Fruit fly (Drosophila melanogaster) whole organism, prepupa: ENCODE measurements around the gene CARPB.

ENCODE experiments used
- Blimp-1 ChIP-seq: fragments of 200-800 bp; sonication (Bioruptor generic); optimal IDR thresholded peaks from 3 replicates; lab custom pipeline; 2017; ENCODE audit warnings: missing biosample characterization, missing genetic modification characterization, mild to moderate bottlenecking, moderate library complexity, missing genetic modification reagents
- CG10631 ChIP-seq: fragments of 200-800 bp; sonication (Bioruptor generic); optimal IDR thresholded peaks from 2 replicates; lab custom pipeline; 2016; ENCODE audit warnings: missing biosample characterization, missing genetic modification characterization
- CG10669 ChIP-seq: fragments of 200-800 bp; sonication (Bioruptor generic); optimal IDR thresholded peaks from 3 replicates; lab custom pipeline; 2018; ENCODE audit warnings: missing biosample characterization, mild to moderate bottlenecking, missing genetic modification characterization, moderate library complexity
- CG11294 ChIP-seq: fragments of 200-800 bp; sonication (Bioruptor generic); IDR thresholded peaks from 2 replicates; pipeline ENCODE4 v1.3.6; 2022; ENCODE audit warnings: missing biosample characterization, missing genetic modification characterization
- CG15336 ChIP-seq: fragments of 200-800 bp; sonication (Bioruptor generic); IDR thresholded peaks from 2 replicates; pipeline ENCODE4 v1.3.6; 2022; ENCODE audit warnings: missing biosample characterization, missing genetic modification characterization
- CG1621 ChIP-seq: fragments of 200-800 bp; sonication (Bioruptor generic); optimal IDR thresholded peaks from 3 replicates; lab custom pipeline; 2018; ENCODE audit warnings: missing biosample characterization, mild to moderate bottlenecking, missing genetic modification characterization
- CG3032 ChIP-seq: fragments of 200-800 bp; optimal IDR thresholded peaks from 2 replicates; lab custom pipeline; 2019; ENCODE audit warnings: missing biosample characterization, mild to moderate bottlenecking, missing genetic modification characterization, moderate library complexity
- CG31627 ChIP-seq: fragments of 200-800 bp; sonication (Bioruptor generic); optimal IDR thresholded peaks from 3 replicates; lab custom pipeline; 2016; ENCODE audit warnings: missing biosample characterization, missing genetic modification characterization
- CG32006 ChIP-seq: fragments of 200-800 bp; sonication (Bioruptor generic); optimal IDR thresholded peaks from 3 replicates; lab custom pipeline; 2017; ENCODE audit warnings: missing biosample characterization, mild to moderate bottlenecking, missing genetic modification characterization
- CG6163 ChIP-seq: fragments of 200-800 bp; sonication (Bioruptor generic); IDR thresholded peaks from 3 replicates; pipeline ENCODE4 v1.3.6; 2022; ENCODE audit warnings: missing biosample characterization, missing genetic modification characterization
- CG6276 ChIP-seq: fragments of 200-800 bp; sonication (Bioruptor generic); optimal IDR thresholded peaks from 2 replicates; lab custom pipeline; 2017; ENCODE audit warnings: missing biosample characterization, mild to moderate bottlenecking, missing genetic modification characterization
- CG6792 ChIP-seq: fragments of 200-800 bp; sonication (Bioruptor generic); optimal IDR thresholded peaks from 3 replicates; lab custom pipeline; 2016; ENCODE audit warnings: missing biosample characterization, missing genetic modification characterization
- CG6808 ChIP-seq: fragments of 200-800 bp; sonication (Bioruptor generic); optimal IDR thresholded peaks from 3 replicates; lab custom pipeline; 2017; ENCODE audit warnings: missing biosample characterization, missing genetic modification characterization, mild to moderate bottlenecking, moderate library complexity, missing genetic modification reagents
- CG7368 ChIP-seq: fragments of 200-800 bp; sonication (Bioruptor generic); optimal IDR thresholded peaks from 3 replicates; lab custom pipeline; 2016; ENCODE audit warnings: missing biosample characterization, missing genetic modification characterization
- CG8119 ChIP-seq: fragments of 200-800 bp; sonication (Bioruptor generic); IDR thresholded peaks from 3 replicates; pipeline ENCODE4 v1.3.6; 2022; ENCODE audit warnings: missing biosample characterization, missing genetic modification characterization
- CG8632 ChIP-seq: fragments of 200-800 bp; sonication (Bioruptor generic); optimal IDR thresholded peaks from 3 replicates; lab custom pipeline; 2016; ENCODE audit warnings: missing biosample characterization, missing genetic modification characterization
- Eip78C ChIP-seq: fragments of 200-800 bp; sonication (Bioruptor generic); peaks from one replicate; lab custom pipeline; 2016; ENCODE audit warnings: missing biosample characterization, missing genetic modification characterization
- Eip93F ChIP-seq: fragments of 200-800 bp; sonication (Bioruptor generic); optimal IDR thresholded peaks from 2 replicates; lab custom pipeline; 2016; ENCODE audit warnings: missing biosample characterization, mild to moderate bottlenecking, missing genetic modification characterization
- Gug ChIP-seq: fragments of 200-800 bp; sonication (Bioruptor generic); IDR thresholded peaks from 2 replicates; pipeline ENCODE4 v1.3.6; 2022; ENCODE audit warnings: missing biosample characterization, missing genetic modification characterization
- Hr38 ChIP-seq: sonication (Bioruptor generic); optimal IDR thresholded peaks from 2 replicates; lab custom pipeline; 2016; ENCODE audit warnings: missing biosample characterization, missing genetic modification characterization
- Hr39 ChIP-seq: fragments of 200-800 bp; sonication (Bioruptor generic); optimal IDR thresholded peaks from 2 replicates; lab custom pipeline; 2016; ENCODE audit warnings: missing biosample characterization, missing genetic modification characterization
- Hr4 ChIP-seq: fragments of 200-800 bp; sonication (Bioruptor generic); optimal IDR thresholded peaks from 3 replicates; lab custom pipeline; 2016; ENCODE audit warnings: missing biosample characterization, missing genetic modification characterization
- Lpt ChIP-seq: fragments of 200-800 bp; sonication (Bioruptor generic); optimal IDR thresholded peaks from 3 replicates; lab custom pipeline; 2016; ENCODE audit warnings: missing biosample characterization, missing genetic modification characterization
- Met ChIP-seq: fragments of 200-800 bp; sonication (Bioruptor generic); optimal IDR thresholded peaks from 3 replicates; lab custom pipeline; 2016; ENCODE audit warnings: missing biosample characterization, missing genetic modification characterization
- OdsH ChIP-seq: fragments of 200-800 bp; sonication (Bioruptor generic); optimal IDR thresholded peaks from 3 replicates; lab custom pipeline; 2016; ENCODE audit warnings: missing biosample characterization, missing genetic modification characterization
- Sox102F ChIP-seq: fragments of 200-800 bp; sonication (Bioruptor generic); optimal IDR thresholded peaks from 2 replicates; lab custom pipeline; 2016; ENCODE audit warnings: missing biosample characterization, mild to moderate bottlenecking, missing genetic modification characterization
- Sox14 ChIP-seq: fragments of 200-800 bp; sonication (Bioruptor generic); optimal IDR thresholded peaks from 3 replicates; lab custom pipeline; 2016; ENCODE audit warnings: missing biosample characterization, missing genetic modification characterization
- Sox15 ChIP-seq: fragments of 200-800 bp; sonication (Bioruptor generic); optimal IDR thresholded peaks from 3 replicates; lab custom pipeline; 2016; ENCODE audit warnings: missing biosample characterization, missing genetic modification characterization
- achi ChIP-seq: fragments of 200-800 bp; sonication (Bioruptor generic); optimal IDR thresholded peaks from 3 replicates; lab custom pipeline; 2016; ENCODE audit warnings: missing biosample characterization, missing genetic modification characterization
- acj6 ChIP-seq: fragments of 200-800 bp; sonication (Bioruptor generic); optimal IDR thresholded peaks from 3 replicates; lab custom pipeline; 2016; ENCODE audit warnings: missing biosample characterization, missing genetic modification characterization
- cyc ChIP-seq: fragments of 200-800 bp; sonication (Bioruptor generic); optimal IDR thresholded peaks from 3 replicates; lab custom pipeline; 2016; ENCODE audit warnings: missing biosample characterization, missing genetic modification characterization
- dac ChIP-seq: fragments of 200-800 bp; sonication (Bioruptor generic); optimal IDR thresholded peaks from 2 replicates; lab custom pipeline; 2017; ENCODE audit warnings: missing biosample characterization, mild to moderate bottlenecking, missing genetic modification characterization
- dsx ChIP-seq: fragments of 200-800 bp; optimal IDR thresholded peaks from 3 replicates; lab custom pipeline; 2019; ENCODE audit warnings: missing biosample characterization, mild to moderate bottlenecking, missing genetic modification characterization, moderate library complexity; ENCODE audit not compliant: poor library complexity, severe bottlenecking
- eg ChIP-seq: fragments of 200-800 bp; sonication (Bioruptor generic); IDR thresholded peaks from 3 replicates; pipeline ENCODE4 v1.3.6; 2022; ENCODE audit warnings: missing biosample characterization, missing genetic modification characterization
- esn ChIP-seq: fragments of 200-800 bp; sonication (Bioruptor generic); optimal IDR thresholded peaks from 2 replicates; lab custom pipeline; 2016; ENCODE audit warnings: missing biosample characterization, mild to moderate bottlenecking, missing genetic modification characterization, moderate library complexity
- fd85E ChIP-seq: fragments of 200-800 bp; sonication (Bioruptor generic); optimal IDR thresholded peaks from 3 replicates; lab custom pipeline; 2016; ENCODE audit warnings: missing biosample characterization, missing genetic modification characterization
- fkh ChIP-seq: fragments of 200-800 bp; sonication (Bioruptor generic); optimal IDR thresholded peaks from 3 replicates; lab custom pipeline; 2017; ENCODE audit warnings: missing biosample characterization, mild to moderate bottlenecking, missing genetic modification characterization, moderate library complexity
- lz ChIP-seq: fragments of 200-800 bp; sonication (Bioruptor generic); optimal IDR thresholded peaks from 3 replicates; lab custom pipeline; 2016; ENCODE audit warnings: missing biosample characterization, missing genetic modification characterization
- net ChIP-seq: fragments of 200-800 bp; sonication (Bioruptor generic); optimal IDR thresholded peaks from 3 replicates; lab custom pipeline; 2016; ENCODE audit warnings: missing biosample characterization, missing genetic modification characterization
- pdm3 ChIP-seq: fragments of 200-800 bp; sonication (Bioruptor generic); optimal IDR thresholded peaks from 3 replicates; lab custom pipeline; 2016; ENCODE audit warnings: missing biosample characterization, missing genetic modification characterization
- salr ChIP-seq, 2 experiments: fragments of 200-800 bp; sonication (Bioruptor generic); optimal IDR thresholded peaks; 3 replicates each; lab custom pipeline; 2016 to 2018; ENCODE audit warnings: missing biosample characterization in 2 of 2, missing genetic modification characterization in 2 of 2, mild to moderate bottlenecking in 1 of 2
- spab ChIP-seq: fragments of 200-800 bp; sonication (Bioruptor generic); optimal IDR thresholded peaks from 2 replicates; lab custom pipeline; 2017; ENCODE audit warnings: missing biosample characterization, mild to moderate bottlenecking, missing genetic modification characterization, missing genetic modification reagents
- svp ChIP-seq: fragments of 200-800 bp; sonication (Bioruptor generic); peaks from one replicate; lab custom pipeline; 2016; ENCODE audit warnings: missing biosample characterization, missing genetic modification characterization
- topi ChIP-seq: fragments of 200-800 bp; sonication (Bioruptor generic); optimal IDR thresholded peaks from 3 replicates; lab custom pipeline; 2016; ENCODE audit warnings: missing biosample characterization, missing genetic modification characterization

The CARPB gene

dm6 chrX:9871632-9872031 is 88.6 kb downstream of the CARPB start, which contains the start of gene CG45061:
Gene CG45061 (minus strand): TSS chrX:9871702.
- TF ChIP-seq Lpt (GFP tag; lab: Kevin White, UChicago): no peak
- no peak for TF ChIP-seq dac
- TF ChIP-seq CG10631 (GFP tag; lab: Kevin White, UChicago): no peak
- TF ChIP-seq CG6792: no peak
- 0 out of 3 replicates have a peak, but pooled peaks have one; percentile 15 for TF ChIP-seq eg (GFP tag; lab: Robert Waterston, UW)
- no peak for TF ChIP-seq CG8119 (GFP tag; lab: Robert Waterston, UW)
- no peak for TF ChIP-seq CG1621
- TF ChIP-seq CG6808 (GFP tag; lab: Kevin White, UChicago): no peak
- TF ChIP-seq Hr38 (GFP tag; lab: Kevin White, UChicago): no peak
- no peak for TF ChIP-seq CG10669 (GFP tag; lab: Kevin White, UChicago)
- no peak for TF ChIP-seq spab
- TF ChIP-seq svp: peak; percentile 35
- no peak for TF ChIP-seq Eip93F (GFP tag; lab: Kevin White, UChicago)
- no peak for TF ChIP-seq net (GFP tag; lab: Kevin White, UChicago)
- no peak for TF ChIP-seq CG7368 (GFP tag; lab: Kevin White, UChicago)
- TF ChIP-seq lz (GFP tag; lab: Kevin White, UChicago): no peak
- no peak for TF ChIP-seq CG8632

DNA sequence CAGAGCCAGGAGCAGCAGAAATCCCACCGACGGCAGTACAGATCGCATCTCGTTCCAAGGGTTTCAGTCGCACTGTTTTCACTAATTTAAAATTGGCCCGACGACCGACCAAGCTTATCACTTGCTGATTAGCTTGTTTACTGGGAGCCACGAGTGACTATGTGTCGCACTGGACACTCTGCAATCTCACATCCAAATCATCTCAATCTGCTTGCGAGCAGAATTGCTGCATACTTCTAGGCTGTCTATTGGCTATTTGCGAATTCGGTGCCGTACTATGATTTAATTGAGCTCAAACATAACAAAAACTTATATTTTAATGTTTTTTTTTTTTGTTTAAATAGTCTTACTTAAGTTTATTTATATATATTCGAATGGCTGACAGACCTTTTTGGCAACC is 90.9 kb downstream of the CARPB start, which contains the start of gene CG32695:
CG32695 (minus strand) TSS at position 141 of the 400 bp plus-strand sequence.
- peak; percentile 86 for TF ChIP-seq svp
- TF ChIP-seq achi: no peak
- no peak for TF ChIP-seq CG15336 (GFP tag; lab: Robert Waterston, UW)

- TF ChIP-seq CG3032 (tag; lab: Kevin White, UChicago): no peak
- TF ChIP-seq CG31627 (GFP tag; lab: Kevin White, UChicago): peak; percentile 32
- TF ChIP-seq CG6792: no peak
- no peak for TF ChIP-seq salr (GFP tag; optimal IDR thresholded peaks at IDR 0.05; lab: Kevin White, UChicago)
- TF ChIP-seq CG6163 (GFP tag; lab: Robert Waterston, UW): peak; percentile 72; the same call in 2 of the 3 replicates
- peak; percentile 39 for TF ChIP-seq Hr39 (GFP tag; lab: Kevin White, UChicago)
- TF ChIP-seq Blimp-1 (GFP tag; lab: Kevin White, UChicago): no peak
- TF ChIP-seq CG8119 (GFP tag; lab: Robert Waterston, UW): peak; percentile 45; the same call in 1 of the 3 replicates
- no peak for TF ChIP-seq CG7368 (GFP tag; lab: Kevin White, UChicago)
- no peak for TF ChIP-seq Sox102F (GFP tag; lab: Kevin White, UChicago)
- TF ChIP-seq svp: peak; percentile 77
- peak; percentile 46 for TF ChIP-seq CG6276 (GFP tag; lab: Kevin White, UChicago)
- peak; percentile 35 for TF ChIP-seq cyc (GFP tag; lab: Kevin White, UChicago)
- TF ChIP-seq CG15336 (GFP tag; lab: Robert Waterston, UW): peak; percentile 73
- no peak for TF ChIP-seq Sox15
- TF ChIP-seq topi (GFP tag; lab: Kevin White, UChicago): peak; percentile 20
- peak; percentile 10 for TF ChIP-seq esn (GFP tag; lab: Kevin White, UChicago)
- TF ChIP-seq CG10631 (GFP tag; lab: Kevin White, UChicago): no peak
- no peak for TF ChIP-seq fd85E (GFP tag; lab: Kevin White, UChicago)
- TF ChIP-seq Gug: peak; percentile 22; the same call in 1 of the 2 replicates
- TF ChIP-seq Hr4: peak; percentile 65
- peak; percentile 81 for TF ChIP-seq eg (GFP tag; lab: Robert Waterston, UW)
- no peak for TF ChIP-seq dsx (GFP tag; lab: Kevin White, UChicago)
- TF ChIP-seq Met (GFP tag; lab: Kevin White, UChicago): peak; percentile 33
- TF ChIP-seq CG1621: no peak
- TF ChIP-seq CG32006 (GFP tag; lab: Kevin White, UChicago): peak; percentile 56
- TF ChIP-seq Eip93F (GFP tag; lab: Kevin White, UChicago): no peak
- peak; percentile 55 for TF ChIP-seq CG11294 (GFP tag; lab: Robert Waterston, UW)
- TF ChIP-seq Eip78C: peak; percentile 66
- TF ChIP-seq lz (GFP tag; lab: Kevin White, UChicago): peak; percentile 2
- TF ChIP-seq fkh (GFP tag; lab: Kevin White, UChicago): peak; percentile 9
- TF ChIP-seq OdsH: peak; percentile 12
- TF ChIP-seq acj6 (GFP tag; lab: Kevin White, UChicago): peak; percentile 14
- peak; percentile 21 for TF ChIP-seq pdm3 (GFP tag; lab: Kevin White, UChicago)
- peak; percentile 14 for TF ChIP-seq Sox14 (GFP tag; lab: Kevin White, UChicago)
- TF ChIP-seq, all 60 proteins: peak for 23
Observed at dm6 chrX:9875948-9876853, 93.2 kb downstream of the CARPB start, which contains the start of gene CG15247. Gene CG15247 (minus strand): TSS chrX:9876672.
